Fruit fly (Drosophila melanogaster) whole organism, embryonic: ENCODE results near the gene CG31404.

Experiments used
- Asciz ChIP-seq: fragments of 200-800 bp; sonication (Bioruptor generic); optimal IDR thresholded peaks from 2 replicates; lab custom pipeline; 2017; ENCODE audit warnings: missing biosample characterization, mild to moderate bottlenecking, missing genetic modification characterization, missing genetic modification reagents
- Atf6 ChIP-seq: fragments of 200-800 bp; sonication (Bioruptor generic); IDR thresholded peaks from 2 replicates; pipeline ENCODE4 v1.3.6; 2022; ENCODE audit warnings: missing biosample characterization, missing genetic modification characterization
- B-H2 ChIP-seq: fragments of 200-800 bp; sonication (Bioruptor generic); optimal IDR thresholded peaks from 2 replicates; lab custom pipeline; 2018; ENCODE audit warnings: missing biosample characterization, mild to moderate bottlenecking, missing genetic modification characterization
- BtbVII ChIP-seq: fragments of 200-800 bp; sonication (Bioruptor generic); optimal IDR thresholded peaks from 3 replicates; lab custom pipeline; 2017; ENCODE audit warnings: missing biosample characterization, mild to moderate bottlenecking, missing genetic modification characterization
- CG10147 ChIP-seq: fragments of 200-800 bp; sonication (Bioruptor generic); optimal IDR thresholded peaks from 2 replicates; lab custom pipeline; 2019; ENCODE audit warnings: missing biosample characterization, mild to moderate bottlenecking, missing genetic modification characterization, moderate library complexity
- CG10274 ChIP-seq: fragments of 200-800 bp; sonication (Bioruptor generic); optimal IDR thresholded peaks from 3 replicates; lab custom pipeline; 2017; ENCODE audit warnings: missing biosample characterization, mild to moderate bottlenecking, missing genetic modification characterization
- CG10543 ChIP-seq: fragments of 200-800 bp; sonication (Bioruptor generic); optimal IDR thresholded peaks from 3 replicates; lab custom pipeline; 2017; ENCODE audit warnings: missing biosample characterization, mild to moderate bottlenecking, missing genetic modification characterization, moderate library complexity
- CG11560 ChIP-seq: fragments of 200-800 bp; sonication (Bioruptor generic); IDR thresholded peaks from 3 replicates; pipeline ENCODE4 v1.3.6; 2022; ENCODE audit warnings: missing biosample characterization, missing genetic modification characterization
- CG12299 ChIP-seq: fragments of 200-800 bp; sonication (Bioruptor generic); optimal IDR thresholded peaks from 2 replicates; lab custom pipeline; 2018; ENCODE audit warnings: missing biosample characterization, mild to moderate bottlenecking, missing genetic modification characterization
- CG12391 ChIP-seq: fragments of 200-800 bp; sonication (Bioruptor generic); optimal IDR thresholded peaks from 3 replicates; lab custom pipeline; 2018; ENCODE audit warnings: missing biosample characterization, mild to moderate bottlenecking, missing genetic modification characterization, moderate library complexity
- CG13424 ChIP-seq: fragments of 200-800 bp; sonication (Bioruptor generic); optimal IDR thresholded peaks from 2 replicates; lab custom pipeline; 2019; ENCODE audit warnings: missing biosample characterization, mild to moderate bottlenecking, missing genetic modification characterization, moderate library complexity
- CG1603 ChIP-seq: fragments of 200-800 bp; sonication (Bioruptor generic); optimal IDR thresholded peaks from 2 replicates; lab custom pipeline; 2019; ENCODE audit warnings: missing biosample characterization, mild to moderate bottlenecking, missing genetic modification characterization, moderate library complexity
- CG18262 ChIP-seq: fragments of 200-800 bp; optimal IDR thresholded peaks from 3 replicates; lab custom pipeline; 2019; ENCODE audit warnings: missing biosample characterization, mild to moderate bottlenecking, missing genetic modification characterization, moderate library complexity
- CG18619 ChIP-seq: fragments of 200-800 bp; sonication (Bioruptor generic); optimal IDR thresholded peaks from 3 replicates; lab custom pipeline; 2017; ENCODE audit warnings: missing biosample characterization, mild to moderate bottlenecking, missing genetic modification characterization
- CG2199 ChIP-seq: fragments of 200-800 bp; sonication (Bioruptor generic); IDR thresholded peaks from 3 replicates; pipeline ENCODE4 v1.3.6; 2022; ENCODE audit warnings: missing biosample characterization, missing genetic modification characterization
- CG31224 ChIP-seq: fragments of 200-800 bp; sonication (Bioruptor generic); IDR thresholded peaks from 2 replicates; pipeline ENCODE4 v1.3.6; 2022; ENCODE audit warnings: missing biosample characterization, missing genetic modification characterization
- CG32767 ChIP-seq: fragments of 200-800 bp; sonication (Bioruptor generic); IDR thresholded peaks from 2 replicates; pipeline ENCODE4 v1.3.6; 2022; ENCODE audit warnings: missing biosample characterization, missing genetic modification characterization
- CG34376 ChIP-seq: fragments of 200-800 bp; sonication (Bioruptor generic); optimal IDR thresholded peaks from 2 replicates; lab custom pipeline; 2018; ENCODE audit warnings: missing biosample characterization, mild to moderate bottlenecking, missing genetic modification characterization
- CG43689 ChIP-seq: fragments of 200-800 bp; sonication (Bioruptor generic); IDR thresholded peaks from 2 replicates; pipeline ENCODE4 v1.3.6; 2022; ENCODE audit warnings: missing biosample characterization, missing genetic modification characterization
- CG8924 ChIP-seq: fragments of 200-800 bp; optimal IDR thresholded peaks from 3 replicates; lab custom pipeline; 2019; ENCODE audit warnings: missing biosample characterization, mild to moderate bottlenecking, missing genetic modification characterization, moderate library complexity
- CG9215 ChIP-seq: fragments of 200-800 bp; sonication (Bioruptor generic); IDR thresholded peaks from 2 replicates; pipeline ENCODE4 v1.3.6; 2022; ENCODE audit warnings: missing biosample characterization, missing genetic modification characterization
- Fer3 ChIP-seq: fragments of 200-800 bp; sonication (Bioruptor generic); optimal IDR thresholded peaks from 2 replicates; lab custom pipeline; 2018; ENCODE audit warnings: missing biosample characterization, mild to moderate bottlenecking, missing genetic modification characterization, moderate library complexity
- HLH3B ChIP-seq: fragments of 200-800 bp; sonication (Bioruptor generic); IDR thresholded peaks from 2 replicates; pipeline ENCODE4 v1.3.6; 2022; ENCODE audit warnings: missing biosample characterization, missing genetic modification characterization
- Hey ChIP-seq: fragments of 200-800 bp; sonication (Bioruptor generic); optimal IDR thresholded peaks from 3 replicates; lab custom pipeline; 2018; ENCODE audit warnings: missing biosample characterization, mild to moderate bottlenecking, missing genetic modification characterization
- HmgD ChIP-seq: fragments of 200-800 bp; sonication (Bioruptor generic); optimal IDR thresholded peaks from 3 replicates; lab custom pipeline; 2016; ENCODE audit warnings: missing biosample characterization, missing genetic modification characterization
- Hr78 ChIP-seq, 2 experiments: fragments of 200-800 bp in 1 of 2; fragments of >200 bp in 1 of 2; sonication (Bioruptor generic) in 1 of 2; optimal IDR thresholded peaks; 2 replicates each; lab custom pipeline; 2017 to 2019; ENCODE audit warnings: missing biosample characterization in 2 of 2, missing genetic modification characterization in 2 of 2, mild to moderate bottlenecking in 1 of 2, moderate library complexity in 1 of 2
- Lhr ChIP-seq: fragments of 200-800 bp; sonication (Bioruptor generic); optimal IDR thresholded peaks from 3 replicates; lab custom pipeline; 2017; ENCODE audit warnings: mild to moderate bottlenecking, missing biosample characterization, missing genetic modification reagents, missing genetic modification characterization
- Oaz ChIP-seq: fragments of 200-800 bp; sonication (Bioruptor generic); IDR thresholded peaks from 2 replicates; pipeline ENCODE4 v1.3.6; 2022; ENCODE audit warnings: missing biosample characterization, missing genetic modification characterization
- Oli ChIP-seq: fragments of 200-800 bp; sonication (Bioruptor generic); optimal IDR thresholded peaks from 2 replicates; lab custom pipeline; 2018; ENCODE audit warnings: missing biosample characterization, mild to moderate bottlenecking, missing genetic modification characterization, moderate library complexity
- Optix ChIP-seq: fragments of 200-800 bp; sonication (Bioruptor generic); IDR thresholded peaks from 3 replicates; pipeline ENCODE4 v1.3.6; 2022; ENCODE audit warnings: missing biosample characterization, missing genetic modification characterization
- Ptx1 ChIP-seq: fragments of 200-800 bp; sonication (Bioruptor generic); IDR thresholded peaks from 2 replicates; pipeline ENCODE4 v1.3.6; 2022; ENCODE audit warnings: missing biosample characterization, missing genetic modification characterization
- Vsx1 ChIP-seq: fragments of 200-800 bp; sonication (Bioruptor generic); optimal IDR thresholded peaks from 2 replicates; lab custom pipeline; 2017; ENCODE audit warnings: missing biosample characterization, mild to moderate bottlenecking, missing genetic modification characterization, missing genetic modification reagents
- bbx ChIP-seq: fragments of 200-800 bp; sonication (Bioruptor generic); IDR thresholded peaks from 2 replicates; pipeline ENCODE4 v1.3.6; 2022; ENCODE audit warnings: missing biosample characterization, missing genetic modification characterization; ENCODE audit not compliant: partially characterized antibody
- br ChIP-seq: fragments of >200 bp; optimal IDR thresholded peaks from 2 replicates; lab custom pipeline; 2017
- cg ChIP-seq: fragments of 200-800 bp; sonication (Bioruptor generic); optimal IDR thresholded peaks from 3 replicates; lab custom pipeline; 2019; ENCODE audit warnings: missing biosample characterization, mild to moderate bottlenecking, missing genetic modification characterization, moderate library complexity
- chif ChIP-seq, 2 experiments: fragments of 200-800 bp; sonication (Bioruptor generic); optimal IDR thresholded peaks; 3 replicates each; lab custom pipeline; 2016; ENCODE audit warnings: missing biosample characterization in 2 of 2, missing genetic modification characterization in 2 of 2
- danr ChIP-seq: fragments of 200-800 bp; sonication (Bioruptor generic); IDR thresholded peaks from 2 replicates; pipeline ENCODE4 v1.3.6; 2022; ENCODE audit warnings: missing biosample characterization, missing genetic modification characterization
- dmrt11E ChIP-seq: fragments of 200-800 bp; sonication (Bioruptor generic); optimal IDR thresholded peaks from 3 replicates; lab custom pipeline; 2018; ENCODE audit warnings: missing biosample characterization, mild to moderate bottlenecking, missing genetic modification characterization, moderate library complexity
- fu2 ChIP-seq: fragments of 200-800 bp; sonication (Bioruptor generic); optimal IDR thresholded peaks from 2 replicates; lab custom pipeline; 2016; ENCODE audit warnings: missing biosample characterization, missing genetic modification characterization
- gsb-n ChIP-seq: fragments of 200-800 bp; sonication (Bioruptor generic); optimal IDR thresholded peaks from 3 replicates; lab custom pipeline; 2018; ENCODE audit warnings: missing biosample characterization, mild to moderate bottlenecking, missing genetic modification characterization
- kni ChIP-seq: fragments of 200-800 bp; sonication (Bioruptor generic); optimal IDR thresholded peaks from 3 replicates; lab custom pipeline; 2017; ENCODE audit warnings: mild to moderate bottlenecking, missing biosample characterization, missing genetic modification reagents, missing genetic modification characterization
- mld ChIP-seq: fragments of 200-800 bp; sonication (Bioruptor generic); IDR thresholded peaks from 3 replicates; pipeline ENCODE4 v1.3.6; 2022; ENCODE audit warnings: missing biosample characterization, missing genetic modification characterization; ENCODE audit not compliant: partially characterized antibody
- nom ChIP-seq: fragments of 200-800 bp; sonication (Bioruptor generic); optimal IDR thresholded peaks from 2 replicates; lab custom pipeline; 2017; ENCODE audit warnings: missing biosample characterization, missing genetic modification characterization, mild to moderate bottlenecking, moderate library complexity, missing genetic modification reagents
- odd ChIP-seq: fragments of 200-800 bp; sonication (Bioruptor generic); optimal IDR thresholded peaks from 2 replicates; lab custom pipeline; 2017; ENCODE audit warnings: missing biosample characterization, mild to moderate bottlenecking, missing genetic modification characterization
- pum ChIP-seq: fragments of 200-800 bp; sonication (Bioruptor generic); optimal IDR thresholded peaks from 2 replicates; lab custom pipeline; 2016; ENCODE audit warnings: missing biosample characterization, missing genetic modification characterization
- sens ChIP-seq: fragments of 200-800 bp; sonication (Bioruptor generic); peaks from one replicate; lab custom pipeline; 2016; ENCODE audit warnings: missing biosample characterization, missing genetic modification characterization
- sens-2 ChIP-seq: fragments of 200-800 bp; sonication (Bioruptor generic); IDR thresholded peaks from 2 replicates; pipeline ENCODE4 v1.3.6; 2022; ENCODE audit warnings: missing biosample characterization, missing genetic modification characterization
- seq ChIP-seq: fragments of 200-800 bp; sonication (Bioruptor generic); IDR thresholded peaks from 2 replicates; pipeline ENCODE4 v1.3.6; 2022; ENCODE audit warnings: missing biosample characterization, missing genetic modification characterization
- ssp ChIP-seq: fragments of 200-800 bp; sonication (Bioruptor generic); IDR thresholded peaks from 2 replicates; pipeline ENCODE4 v1.3.6; 2022; ENCODE audit warnings: missing biosample characterization, missing genetic modification characterization
- stwl ChIP-seq: fragments of 200-800 bp; sonication (Bioruptor generic); optimal IDR thresholded peaks from 3 replicates; lab custom pipeline; 2018; ENCODE audit warnings: missing biosample characterization, mild to moderate bottlenecking, missing genetic modification characterization, moderate library complexity
- vnd ChIP-seq: fragments of 200-800 bp; sonication (Bioruptor generic); IDR thresholded peaks from 3 replicates; pipeline ENCODE4 v1.3.6; 2022; ENCODE audit warnings: missing biosample characterization, missing genetic modification characterization; ENCODE audit not compliant: partially characterized antibody
- z ChIP-seq: fragments of 200-800 bp; sonication (Bioruptor generic); IDR thresholded peaks from 3 replicates; pipeline ENCODE4 v1.3.6; 2022; ENCODE audit warnings: missing biosample characterization, missing genetic modification characterization
- zf30C ChIP-seq: fragments of 200-800 bp; sonication (Bioruptor generic); optimal IDR thresholded peaks from 3 replicates; lab custom pipeline; 2018; ENCODE audit warnings: missing biosample characterization, mild to moderate bottlenecking, missing genetic modification characterization

The CG31404 gene

DNA sequence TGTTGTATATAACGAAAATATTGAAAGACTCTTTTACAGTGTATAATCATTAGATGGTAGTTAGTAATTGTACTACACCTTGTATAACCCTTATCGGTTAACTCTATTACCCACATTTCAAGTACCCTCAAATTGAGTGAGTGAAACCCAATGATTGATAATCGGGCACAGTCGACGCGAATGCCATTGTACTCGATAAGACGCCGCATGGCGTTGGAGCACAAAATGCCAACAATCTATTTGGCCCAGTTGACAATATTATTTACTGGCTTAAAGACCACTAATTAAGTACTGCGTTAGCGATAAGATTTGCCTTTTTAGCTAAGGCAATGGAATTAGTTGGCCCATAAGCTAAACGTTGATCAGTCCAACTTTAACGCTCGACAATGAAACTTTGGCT, 11.8 kb upstream of the CG31404 start, which contains the start of gene CG3734 (continued):
- TF ChIP-seq sens-2 (GFP tag; lab: Robert Waterston, UW): no peak
- no peak for TF ChIP-seq CG10147 (GFP tag; lab: Kevin White, UChicago)
- peak; percentile 43 for TF ChIP-seq Hey
- TF ChIP-seq danr: no peak
- TF ChIP-seq Optix (GFP tag; lab: Robert Waterston, UW): no peak
- no peak for TF ChIP-seq CG13424 (tag; lab: Kevin White, UChicago)
- TF ChIP-seq Ptx1 (GFP tag; lab: Robert Waterston, UW): no peak
- no peak for TF ChIP-seq Atf6 (GFP tag; lab: Robert Waterston, UW)
- no peak for TF ChIP-seq fu2 (GFP tag; lab: Kevin White, UChicago)
- no peak for TF ChIP-seq CG18619 (GFP tag; lab: Kevin White, UChicago)
- peak; percentile 5 for TF ChIP-seq B-H2 (GFP tag; lab: Kevin White, UChicago)
- no peak for TF ChIP-seq Hr78 (GFP tag; optimal IDR thresholded peaks at IDR 0.05; lab: Kevin White, UChicago)
- no peak for TF ChIP-seq ssp (GFP tag; lab: Robert Waterston, UW)
- no peak for TF ChIP-seq cg (GFP tag; lab: Kevin White, UChicago)
- no peak for TF ChIP-seq CG2199 (GFP tag; lab: Robert Waterston, UW)
- no peak for TF ChIP-seq HmgD (GFP tag; lab: Kevin White, UChicago)
- TF ChIP-seq Vsx1: no peak
- TF ChIP-seq z (GFP tag; lab: Robert Waterston, UW): peak; percentile 82
- TF ChIP-seq chif (GFP tag; optimal IDR thresholded peaks at IDR 0.05; lab: Kevin White, UChicago): no peak
- TF ChIP-seq br (lab: Kevin White, UChicago): no peak
- no peak for TF ChIP-seq CG12391 (tag; lab: Kevin White, UChicago)
- no peak for TF ChIP-seq seq (GFP tag; lab: Robert Waterston, UW)
- TF ChIP-seq odd: no peak
- no peak for TF ChIP-seq CG43689 (GFP tag; lab: Robert Waterston, UW)
- peak; percentile 79 for TF ChIP-seq CG34376 (GFP tag; lab: Kevin White, UChicago)
- no peak for TF ChIP-seq mld
- no peak for TF ChIP-seq bbx
- no peak for TF ChIP-seq Fer3 (tag; lab: Kevin White, UChicago)
- TF ChIP-seq CG31224: no peak
- TF ChIP-seq CG8924 (tag; lab: Kevin White, UChicago): no peak
- no peak for TF ChIP-seq HLH3B (GFP tag; lab: Robert Waterston, UW)
- no peak for TF ChIP-seq BtbVII (GFP tag; lab: Kevin White, UChicago)
- no peak for TF ChIP-seq pum
- TF ChIP-seq CG12299: no peak
- no peak for TF ChIP-seq gsb-n (tag; lab: Kevin White, UChicago)
- no peak for TF ChIP-seq nom (GFP tag; lab: Kevin White, UChicago)
- no peak for TF ChIP-seq CG10274 (GFP tag; lab: Kevin White, UChicago)
- peak; percentile 36; the same call in 1 of the 3 replicates for TF ChIP-seq vnd (GFP tag; lab: Robert Waterston, UW)

DNA sequence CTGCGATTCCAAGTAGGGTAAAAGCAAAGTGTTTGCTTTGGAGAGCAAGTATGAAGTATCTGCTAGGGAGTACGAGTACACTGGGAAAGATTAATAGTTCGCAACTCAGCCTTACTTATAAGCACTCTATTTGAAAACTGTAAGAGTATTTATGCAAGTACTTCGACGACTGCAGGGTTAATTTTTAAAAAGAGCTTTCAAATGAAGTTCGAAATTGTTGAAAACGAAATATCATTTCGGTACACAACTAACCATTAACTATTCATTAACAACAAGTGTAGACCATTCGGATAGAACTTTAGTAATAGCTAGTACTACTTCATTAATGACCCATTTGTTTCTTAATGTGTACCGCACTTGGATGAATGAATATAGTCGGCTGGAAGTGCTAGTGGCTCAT, 7.5 kb upstream of the CG31404 start:
- TF ChIP-seq zf30C (GFP tag; lab: Kevin White, UChicago): peak; percentile 15
- no peak for TF ChIP-seq kni
- peak; percentile 6 for TF ChIP-seq Oli (tag; lab: Kevin White, UChicago)
- no peak for TF ChIP-seq stwl
- TF ChIP-seq mld: no peak
- TF ChIP-seq CG11560 (tag; lab: Robert Waterston, UW): no peak
- peak; percentile 36 for TF ChIP-seq CG18262 (tag; lab: Kevin White, UChicago)
- no peak for TF ChIP-seq sens
- TF ChIP-seq dmrt11E (tag; lab: Kevin White, UChicago): peak; percentile 28
- no peak for TF ChIP-seq Asciz
- TF ChIP-seq CG32767 (GFP tag; lab: Robert Waterston, UW): no peak
- no peak for TF ChIP-seq Oaz (GFP tag; lab: Robert Waterston, UW)
- TF ChIP-seq HmgD (GFP tag; lab: Kevin White, UChicago): no peak
- no peak for TF ChIP-seq CG1603 (tag; lab: Kevin White, UChicago)
- no peak for TF ChIP-seq Lhr (GFP tag; lab: Kevin White, UChicago)
- no peak for TF ChIP-seq CG9215 (GFP tag; lab: Robert Waterston, UW)
- TF ChIP-seq CG10543: no peak
